Worm (Caenorhabditis elegans) whole organism, late embryonic: ENCODE results near the gene riok-3.

Experiments used
- C08G9.2 ChIP-seq: sonication (generic microtip); optimal IDR thresholded peaks from 2 replicates; lab custom pipeline; 2016; ENCODE audit warnings: mild to moderate bottlenecking, missing genetic modification characterization, moderate library complexity, missing compliant biosample characterization
- K09A11.1 ChIP-seq: sonication (generic microtip); optimal IDR thresholded peaks from 2 replicates; lab custom pipeline; 2017; ENCODE audit warnings: antibody characterized with exemption, mild to moderate bottlenecking, missing genetic modification characterization, missing compliant biosample characterization; ENCODE audit not compliant: insufficient read depth
- Y22D7AL.16 ChIP-seq: sonication (generic microtip); optimal IDR thresholded peaks from 2 replicates; lab custom pipeline; 2016; ENCODE audit warnings: missing genetic modification characterization, missing compliant biosample characterization
- ahr-1 ChIP-seq: sonication (generic microtip); optimal IDR thresholded peaks from 2 replicates; lab custom pipeline; 2016; ENCODE audit warnings: missing genetic modification characterization, missing compliant biosample characterization
- ceh-14 ChIP-seq: sonication (generic microtip); optimal IDR thresholded peaks from 2 replicates; lab custom pipeline; 2016; ENCODE audit warnings: missing genotype, missing genetic modification characterization, missing compliant biosample characterization
- ceh-22 ChIP-seq: sonication (generic microtip); optimal IDR thresholded peaks from 2 replicates; lab custom pipeline; 2017; ENCODE audit warnings: missing biosample characterization, missing genetic modification characterization
- ceh-24 ChIP-seq: sonication (generic microtip); optimal IDR thresholded peaks from 2 replicates; lab custom pipeline; 2016; ENCODE audit warnings: mild to moderate bottlenecking, missing genetic modification characterization, missing compliant biosample characterization
- ceh-31 ChIP-seq: sonication (generic microtip); optimal IDR thresholded peaks from 2 replicates; lab custom pipeline; 2016; ENCODE audit warnings: missing genetic modification characterization, missing compliant biosample characterization
- ceh-34 ChIP-seq: sonication (generic microtip); optimal IDR thresholded peaks from 2 replicates; lab custom pipeline; 2016; ENCODE audit warnings: mild to moderate bottlenecking, missing genetic modification characterization, missing compliant biosample characterization
- che-1 ChIP-seq: sonication (generic microtip); optimal IDR thresholded peaks from 2 replicates; lab custom pipeline; 2016; ENCODE audit warnings: mild to moderate bottlenecking, missing genetic modification characterization, missing compliant biosample characterization
- elt-2 ChIP-seq: sonication (generic microtip); optimal IDR thresholded peaks from 2 replicates; lab custom pipeline; 2016; ENCODE audit warnings: missing genetic modification reagents, missing genetic modification characterization, missing compliant biosample characterization
- eyg-1 ChIP-seq: sonication (generic microtip); optimal IDR thresholded peaks from 2 replicates; lab custom pipeline; 2016; ENCODE audit warnings: missing genotype, missing genetic modification characterization, missing compliant biosample characterization
- fax-1 ChIP-seq: sonication (generic microtip); optimal IDR thresholded peaks from 2 replicates; lab custom pipeline; 2016; ENCODE audit warnings: missing genotype, missing genetic modification characterization, missing compliant biosample characterization
- hlh-13 ChIP-seq: fragments of 200-800 bp; sonication (Bioruptor generic); optimal IDR thresholded peaks from 2 replicates; lab custom pipeline; 2018; ENCODE audit warnings: mild to moderate bottlenecking, missing genetic modification characterization, missing compliant biosample characterization
- hlh-15 ChIP-seq: sonication (generic microtip); optimal IDR thresholded peaks from 2 replicates; lab custom pipeline; 2016; ENCODE audit warnings: missing genetic modification characterization, missing compliant biosample characterization
- hlh-30 ChIP-seq: sonication (generic microtip); optimal IDR thresholded peaks from 2 replicates; lab custom pipeline; 2017; ENCODE audit warnings: antibody characterized with exemption, missing genetic modification characterization, missing compliant biosample characterization; ENCODE audit not compliant: insufficient read depth
- hlh-6 ChIP-seq: sonication (generic microtip); optimal IDR thresholded peaks from 2 replicates; lab custom pipeline; 2016; ENCODE audit warnings: missing genotype, missing genetic modification characterization, missing compliant biosample characterization
- lim-6 ChIP-seq: sonication (generic microtip); optimal IDR thresholded peaks from 2 replicates; lab custom pipeline; 2016; ENCODE audit warnings: missing genetic modification characterization, missing compliant biosample characterization
- madf-2 ChIP-seq: sonication (generic microtip); optimal IDR thresholded peaks from 2 replicates; lab custom pipeline; 2017; ENCODE audit warnings: missing genetic modification characterization, missing compliant biosample characterization
- nfya-1 ChIP-seq: sonication (generic microtip); optimal IDR thresholded peaks from 2 replicates; lab custom pipeline; 2017; ENCODE audit warnings: missing genetic modification characterization, mild to moderate bottlenecking, missing compliant biosample characterization, antibody characterized with exemption, moderate library complexity
- nhr-11 ChIP-seq: fragments of 150-350 bp; optimal IDR thresholded peaks from 2 replicates; lab custom pipeline; 2014; ENCODE audit warnings: missing biosample characterization, missing genetic modification characterization
- nhr-232 ChIP-seq: sonication (generic microtip); optimal IDR thresholded peaks from 2 replicates; lab custom pipeline; 2016; ENCODE audit warnings: missing genetic modification characterization, missing compliant biosample characterization
- odd-2 ChIP-seq: sonication (generic microtip); optimal IDR thresholded peaks from 2 replicates; lab custom pipeline; 2017; ENCODE audit warnings: antibody characterized with exemption, mild to moderate bottlenecking, missing genetic modification characterization, missing compliant biosample characterization
- pag-3 ChIP-seq: sonication (generic microtip); optimal IDR thresholded peaks from 2 replicates; lab custom pipeline; 2016; ENCODE audit warnings: missing compliant biosample characterization, missing genetic modification characterization, borderline replicate concordance
- pha-4 ChIP-seq: fragments of 150-350 bp; optimal IDR thresholded peaks from 2 replicates; lab custom pipeline; 2018; ENCODE audit warnings: missing biosample characterization, missing genetic modification reagents, missing genetic modification characterization
- pqm-1 ChIP-seq: sonication (generic microtip); optimal IDR thresholded peaks from 2 replicates; lab custom pipeline; 2016; ENCODE audit warnings: missing genetic modification characterization, missing compliant biosample characterization
- pros-1 ChIP-seq: fragments of 150-350 bp; optimal IDR thresholded peaks from 2 replicates; lab custom pipeline; 2014; ENCODE audit warnings: missing biosample characterization, missing genetic modification reagents, missing genetic modification characterization
- ref-2 ChIP-seq: sonication (generic microtip); optimal IDR thresholded peaks from 2 replicates; lab custom pipeline; 2016; ENCODE audit warnings: missing genetic modification characterization, missing compliant biosample characterization
- rnt-1 ChIP-seq: sonication (generic microtip); optimal IDR thresholded peaks from 2 replicates; lab custom pipeline; 2016; ENCODE audit warnings: missing genetic modification characterization, missing compliant biosample characterization
- sdc-2 ChIP-seq: sonication (generic microtip); optimal IDR thresholded peaks from 2 replicates; lab custom pipeline; 2016; ENCODE audit warnings: missing genotype, missing genetic modification characterization, missing compliant biosample characterization
- sox-2 ChIP-seq: fragments of 200-800 bp; sonication (Bioruptor generic); IDR thresholded peaks from 2 replicates; pipeline ENCODE4 v1.3.6; 2022; ENCODE audit warnings: missing genetic modification reagents, missing genetic modification characterization, missing compliant biosample characterization
- tbx-2 ChIP-seq: sonication (generic microtip); optimal IDR thresholded peaks from 2 replicates; lab custom pipeline; 2016; ENCODE audit warnings: missing genetic modification characterization, missing compliant biosample characterization
- tbx-7 ChIP-seq: sonication (generic microtip); optimal IDR thresholded peaks from 2 replicates; lab custom pipeline; 2016; ENCODE audit warnings: missing genotype, missing genetic modification characterization, missing compliant biosample characterization
- unc-42 ChIP-seq: sonication (generic microtip); optimal IDR thresholded peaks from 2 replicates; lab custom pipeline; 2016; ENCODE audit warnings: missing genotype, missing genetic modification characterization, missing compliant biosample characterization
- unc-55 ChIP-seq: sonication (generic microtip); optimal IDR thresholded peaks from 2 replicates; lab custom pipeline; 2017; ENCODE audit warnings: missing biosample characterization, missing genetic modification reagents, missing genetic modification characterization
- unc-86 ChIP-seq: sonication (generic microtip); optimal IDR thresholded peaks from 2 replicates; lab custom pipeline; 2016; ENCODE audit warnings: missing genetic modification characterization, missing compliant biosample characterization

riok-3 gene

ce11 chrIII:9818763-9819162 is 14.0 kb upstream of the riok-3 start, which contains the start of gene panl-3:
Gene panl-3 (plus strand): TSS chrIII:9819056.
- no peak for TF ChIP-seq sox-2 (GFP tag; lab: Robert Waterston, UW)
- TF ChIP-seq hlh-15 (tag; lab: Kevin White, UChicago) = no peak
- peak; percentile 32 for TF ChIP-seq C08G9.2
- TF ChIP-seq ceh-34 (tag; lab: Kevin White, UChicago) = peak; percentile 33
- peak; percentile 40 for TF ChIP-seq pros-1 (tag; lab: Kevin White, UChicago)
- TF ChIP-seq pag-3 (tag; lab: Kevin White, UChicago) = no peak
- TF ChIP-seq hlh-30 (tag; lab: Kevin White, UChicago) = peak; percentile 94
- TF ChIP-seq hlh-6 (tag; lab: Kevin White, UChicago) = peak; percentile 42
- TF ChIP-seq nfya-1 (tag; lab: Kevin White, UChicago) = peak; percentile 16
- peak; percentile 41 for TF ChIP-seq ceh-31 (tag; lab: Kevin White, UChicago)
- peak; percentile 14 for TF ChIP-seq rnt-1 (tag; lab: Kevin White, UChicago)
- TF ChIP-seq Y22D7AL.16 (tag; lab: Kevin White, UChicago) = no peak
- TF ChIP-seq ahr-1 (tag; lab: Kevin White, UChicago) = no peak
- TF ChIP-seq ceh-22 = no peak
- TF ChIP-seq che-1 (tag; lab: Kevin White, UChicago) = no peak
- no peak for TF ChIP-seq nhr-11 (tag; lab: Kevin White, UChicago)
- no peak for TF ChIP-seq K09A11.1 (tag; lab: Kevin White, UChicago)
- no peak for TF ChIP-seq lim-6 (tag; lab: Kevin White, UChicago)
- TF ChIP-seq tbx-2 (tag; lab: Kevin White, UChicago) = peak; percentile 77
- TF ChIP-seq, all 69 proteins: peak for 9

ce11 chrIII:9817894-9818293 is 13.1 kb upstream of the riok-3 start:
- TF ChIP-seq C08G9.2 (no peak), K09A11.1 (tag; lab: Kevin White, UChicago) (no peak)

ce11 chrIII:9817087-9817612 is 12.3 kb upstream of the riok-3 start, which contains the start of gene cnx-1:
Gene cnx-1 (minus strand): TSS chrIII:9817137.
- peak; percentile 60 for TF ChIP-seq ref-2 (tag; lab: Kevin White, UChicago)
- TF ChIP-seq odd-2 = no peak
- TF ChIP-seq pros-1 (tag; lab: Kevin White, UChicago) = peak; percentile 30
- no peak for TF ChIP-seq tbx-7 (tag; lab: Kevin White, UChicago)
- peak; percentile 30 for TF ChIP-seq tbx-2 (tag; lab: Kevin White, UChicago)
- TF ChIP-seq ceh-31 (tag; lab: Kevin White, UChicago) = peak; percentile 85
- peak; percentile 12 for TF ChIP-seq C08G9.2
- TF ChIP-seq ceh-14 (tag; lab: Kevin White, UChicago) = peak; percentile 21
- no peak for TF ChIP-seq fax-1 (tag; lab: Kevin White, UChicago)
- TF ChIP-seq sox-2 (GFP tag; lab: Robert Waterston, UW) = no peak
- peak; percentile 18 for TF ChIP-seq elt-2 (tag; lab: Kevin White, UChicago)
- no peak for TF ChIP-seq pha-4 (tag; lab: Kevin White, UChicago)
- TF ChIP-seq nhr-232 = no peak
- no peak for TF ChIP-seq eyg-1 (tag; lab: Kevin White, UChicago)
- peak; percentile 31 for TF ChIP-seq unc-86 (tag; lab: Kevin White, UChicago)
- no peak for TF ChIP-seq hlh-13 (GFP tag; lab: Kevin White, UChicago)
- peak; percentile 3 for TF ChIP-seq hlh-30 (tag; lab: Kevin White, UChicago)
- no peak for TF ChIP-seq ceh-24 (tag; lab: Kevin White, UChicago)
- TF ChIP-seq madf-2 (tag; lab: Kevin White, UChicago) = peak; percentile 11
- TF ChIP-seq rnt-1 (tag; lab: Kevin White, UChicago) = peak; percentile 60
- TF ChIP-seq Y22D7AL.16 (tag; lab: Kevin White, UChicago) = no peak
- peak; percentile 50 for TF ChIP-seq nfya-1 (tag; lab: Kevin White, UChicago)
- no peak for TF ChIP-seq pqm-1 (tag; lab: Kevin White, UChicago)
- peak; percentile 28 for TF ChIP-seq unc-42 (tag; lab: Kevin White, UChicago)
- TF ChIP-seq K09A11.1 (tag; lab: Kevin White, UChicago) = no peak
- TF ChIP-seq unc-55 (GFP tag; lab: Kevin White, UChicago) = no peak
- TF ChIP-seq ceh-34 (tag; lab: Kevin White, UChicago) = peak; percentile 29
- TF ChIP-seq sdc-2 (tag; lab: Kevin White, UChicago) = peak; percentile 25
